Worm (Caenorhabditis elegans): Measurements from ENCODE around the gene cyp-35A1.

- TF ChIP-seq him-1 (tag; optimal IDR thresholded peaks at IDR 0.05) (no peak), W03F9.2 (tag; optimal IDR thresholded peaks at IDR 0.05) (no peak)
Observed at ce11 chrV:7381008-7381407, 19.4 kb upstream of the cyp-35A1 start, which contains the start of gene C03G6.17.

Measured in whole organism, L4/young adult.